Worm (Caenorhabditis elegans) whole organism, young adult: ENCODE results near the gene C34F6.7.
A peak's percentile ranks its signal among the peaks of the same experiment; 100 is the strongest.

Experiments
- B0019.2 ChIP-seq: fragments of 200-800 bp; sonication (Bioruptor generic); conservative IDR thresholded peaks from 2 replicates; pipeline ENCODE4 v1.3.6; 2022; ENCODE audit warnings: missing genetic modification reagents, missing genetic modification characterization, missing compliant biosample characterization
- B0035.1 ChIP-seq: sonication (generic microtip); optimal IDR thresholded peaks from 2 replicates; lab custom pipeline; 2016; ENCODE audit warnings: missing genetic modification characterization, mild to moderate bottlenecking, missing compliant biosample characterization, missing genotype, missing genetic modification reagents
- B0261.1 ChIP-seq: sonication (generic microtip); optimal IDR thresholded peaks from 2 replicates; lab custom pipeline; 2016; ENCODE audit warnings: mild to moderate bottlenecking, missing genetic modification characterization, moderate library complexity, missing compliant biosample characterization
- C17E4.6 ChIP-seq: fragments of 200-800 bp; sonication (Bioruptor generic); IDR thresholded peaks from 2 replicates; pipeline ENCODE4 v1.3.6; 2022; ENCODE audit warnings: missing genetic modification reagents, missing genetic modification characterization, missing compliant biosample characterization
- F33H1.4 ChIP-seq: fragments of 200-800 bp; sonication (Bioruptor generic); IDR thresholded peaks from 2 replicates; pipeline ENCODE4 v1.3.6; 2022; ENCODE audit warnings: missing genetic modification reagents, missing genetic modification characterization, missing compliant biosample characterization
- F49E8.2 ChIP-seq: sonication (generic microtip); optimal IDR thresholded peaks from 3 replicates; lab custom pipeline; 2017; ENCODE audit warnings: missing genetic modification characterization, mild to moderate bottlenecking, missing compliant biosample characterization, antibody characterized with exemption, moderate library complexity; ENCODE audit not compliant: insufficient read depth
- F55B11.4 ChIP-seq: sonication (generic microtip); optimal IDR thresholded peaks from 2 replicates; lab custom pipeline; 2016; ENCODE audit warnings: missing compliant biosample characterization, missing genetic modification characterization, borderline replicate concordance; ENCODE audit not compliant: insufficient read depth
- K11D2.4 ChIP-seq: fragments of 200-800 bp; sonication (Bioruptor generic); IDR thresholded peaks from 2 replicates; pipeline ENCODE4 v1.3.6; 2022; ENCODE audit warnings: missing genetic modification reagents, missing genetic modification characterization, missing compliant biosample characterization
- Y95B8A.8 ChIP-seq: fragments of 200-800 bp; sonication (Bioruptor generic); IDR thresholded peaks from 2 replicates; pipeline ENCODE4 v1.3.6; 2022; ENCODE audit warnings: missing genetic modification reagents, missing genetic modification characterization, missing compliant biosample characterization
- akir-1 ChIP-seq: fragments of 200-800 bp; sonication (Bioruptor generic); optimal IDR thresholded peaks from 2 replicates; lab custom pipeline; 2018; ENCODE audit warnings: mild to moderate bottlenecking, missing genetic modification characterization, moderate library complexity, missing compliant biosample characterization
- ama-1 ChIP-seq, 3 experiments: fragments of 150-350 bp in 1 of 3; sonication (generic microtip) in 2 of 3; optimal IDR thresholded peaks; 2 replicates each; lab custom pipeline; 2014 to 2018; ENCODE audit warnings: missing biosample characterization in 2 of 3, missing genetic modification characterization in 2 of 3, missing genetic modification reagents in 2 of 3
- atf-7 ChIP-seq: sonication (generic microtip); optimal IDR thresholded peaks from 2 replicates; lab custom pipeline; 2017; ENCODE audit warnings: mild to moderate bottlenecking, missing genetic modification characterization, missing compliant biosample characterization
- attf-6 ChIP-seq: fragments of 200-800 bp; sonication (Bioruptor generic); IDR thresholded peaks from 2 replicates; pipeline ENCODE4 v1.3.6; 2022; ENCODE audit warnings: missing genetic modification reagents, missing genetic modification characterization, missing compliant biosample characterization
- bed-2 ChIP-seq: fragments of 200-800 bp; sonication (Bioruptor generic); IDR thresholded peaks from 2 replicates; pipeline ENCODE4 v1.3.6; 2022; ENCODE audit warnings: missing genetic modification reagents, missing genetic modification characterization, missing compliant biosample characterization
- ccch-3 ChIP-seq: fragments of 200-800 bp; sonication (Bioruptor generic); optimal IDR thresholded peaks from 2 replicates; lab custom pipeline; 2018; ENCODE audit warnings: mild to moderate bottlenecking, missing genetic modification characterization, missing compliant biosample characterization
- ceh-100 ChIP-seq: fragments of 200-800 bp; sonication (Bioruptor generic); IDR thresholded peaks from 2 replicates; pipeline ENCODE4 v1.3.6; 2022; ENCODE audit warnings: missing genetic modification reagents, missing genetic modification characterization, missing compliant biosample characterization
- ceh-27 ChIP-seq: fragments of 200-800 bp; sonication (Bioruptor generic); optimal IDR thresholded peaks from 2 replicates; lab custom pipeline; 2018; ENCODE audit warnings: mild to moderate bottlenecking, missing genetic modification characterization, moderate library complexity, missing compliant biosample characterization
- dox-1 ChIP-seq: fragments of 200-800 bp; sonication (Bioruptor generic); IDR thresholded peaks from 2 replicates; pipeline ENCODE4 v1.3.6; 2022; ENCODE audit warnings: missing genetic modification reagents, missing genetic modification characterization, missing compliant biosample characterization
- fkh-3 ChIP-seq: sonication (generic microtip); optimal IDR thresholded peaks from 2 replicates; lab custom pipeline; 2016; ENCODE audit warnings: mild to moderate bottlenecking, missing genetic modification characterization, missing compliant biosample characterization
- gei-17 ChIP-seq: fragments of 200-800 bp; sonication (Bioruptor generic); optimal IDR thresholded peaks from 2 replicates; lab custom pipeline; 2018; ENCODE audit warnings: mild to moderate bottlenecking, missing genetic modification characterization, missing compliant biosample characterization
- lag-1 ChIP-seq: fragments of 200-800 bp; sonication (Bioruptor generic); IDR thresholded peaks from 2 replicates; pipeline ENCODE4 v1.3.6; 2022; ENCODE audit warnings: missing genetic modification reagents, missing genetic modification characterization, missing compliant biosample characterization
- let-526 ChIP-seq: fragments of 200-800 bp; sonication (Bioruptor generic); IDR thresholded peaks from 2 replicates; pipeline ENCODE4 v1.3.6; 2022; ENCODE audit warnings: missing genetic modification reagents, missing genetic modification characterization, missing compliant biosample characterization
- lin-26 ChIP-seq: fragments of 200-800 bp; sonication (Bioruptor generic); IDR thresholded peaks from 2 replicates; pipeline ENCODE4 v1.3.6; 2022; ENCODE audit warnings: missing genetic modification reagents, missing genetic modification characterization, missing compliant biosample characterization
- lin-35 ChIP-seq, 3 experiments: fragments of 150-350 bp in 2 of 3; sonication (generic microtip) in 1 of 3; optimal IDR thresholded peaks; 2 replicates each; lab custom pipeline; 2014 to 2018; ENCODE audit warnings: missing biosample characterization in 3 of 3, missing genetic modification characterization in 3 of 3, missing genetic modification reagents in 3 of 3
- lin-54 ChIP-seq: fragments of 200-800 bp; sonication (Bioruptor generic); optimal IDR thresholded peaks from 2 replicates; lab custom pipeline; 2018; ENCODE audit warnings: mild to moderate bottlenecking, missing genetic modification characterization, missing compliant biosample characterization
- madf-10 ChIP-seq: sonication (generic microtip); optimal IDR thresholded peaks from 2 replicates; lab custom pipeline; 2016; ENCODE audit warnings: mild to moderate bottlenecking, missing genetic modification characterization, missing compliant biosample characterization
- nhr-120 ChIP-seq: fragments of 200-800 bp; sonication (Bioruptor generic); IDR thresholded peaks from 2 replicates; pipeline ENCODE4 v1.3.6; 2022; ENCODE audit warnings: missing genetic modification characterization, missing compliant biosample characterization
- nhr-80 ChIP-seq: sonication (generic microtip); optimal IDR thresholded peaks from 2 replicates; lab custom pipeline; 2016; ENCODE audit warnings: missing genetic modification characterization, missing compliant biosample characterization
- nhr-90 ChIP-seq: sonication (generic microtip); optimal IDR thresholded peaks from 2 replicates; lab custom pipeline; 2016; ENCODE audit warnings: missing genotype, mild to moderate bottlenecking, missing genetic modification characterization, missing compliant biosample characterization
- pbrm-1 ChIP-seq: fragments of 200-800 bp; sonication (Bioruptor generic); IDR thresholded peaks from 2 replicates; pipeline ENCODE4 v1.3.6; 2022; ENCODE audit warnings: missing genetic modification reagents, missing genetic modification characterization, missing compliant biosample characterization
- repo-1 ChIP-seq: sonication (generic microtip); optimal IDR thresholded peaks from 2 replicates; lab custom pipeline; 2017; ENCODE audit warnings: mild to moderate bottlenecking, missing genetic modification characterization, missing compliant biosample characterization
- snpc-4 ChIP-seq, 5 experiments: fragments of 150-350 bp in 1 of 5; sonication (generic microtip) in 4 of 5; optimal IDR thresholded peaks; 2 replicates each; lab custom pipeline; 2014 to 2018; ENCODE audit warnings: missing genetic modification characterization in 5 of 5, missing biosample characterization in 3 of 5, antibody characterized with exemption in 2 of 5, mild to moderate bottlenecking in 2 of 5, missing compliant biosample characterization in 2 of 5, missing genotype in 2 of 5, moderate library complexity in 2 of 5, missing genetic modification reagents in 1 of 5
- sptf-2 ChIP-seq: fragments of 200-800 bp; sonication (Bioruptor generic); optimal IDR thresholded peaks from 2 replicates; lab custom pipeline; 2018; ENCODE audit warnings: mild to moderate bottlenecking, missing genetic modification characterization, missing compliant biosample characterization
- zfh-2 ChIP-seq: fragments of 200-800 bp; sonication (Bioruptor generic); conservative IDR thresholded peaks from 2 replicates; pipeline ENCODE4 v1.3.6; 2022; ENCODE audit warnings: missing genetic modification reagents, missing genetic modification characterization, missing compliant biosample characterization
- ztf-18 ChIP-seq: sonication (generic microtip); optimal IDR thresholded peaks from 2 replicates; lab custom pipeline; 2016; ENCODE audit warnings: missing genotype, mild to moderate bottlenecking, missing genetic modification characterization, missing compliant biosample characterization
- ztf-22 ChIP-seq: fragments of 200-800 bp; sonication (Bioruptor generic); optimal IDR thresholded peaks from 2 replicates; lab custom pipeline; 2018; ENCODE audit warnings: mild to moderate bottlenecking, missing genetic modification characterization, moderate library complexity, missing compliant biosample characterization
- ztf-25 ChIP-seq: fragments of 200-800 bp; sonication (Bioruptor generic); IDR thresholded peaks from 2 replicates; pipeline ENCODE4 v1.3.6; 2022; ENCODE audit warnings: missing genetic modification reagents, missing genetic modification characterization, missing compliant biosample characterization
- ztf-26 ChIP-seq: sonication (generic microtip); optimal IDR thresholded peaks from 2 replicates; lab custom pipeline; 2017; ENCODE audit warnings: missing genetic modification characterization, missing compliant biosample characterization
- ztf-3 ChIP-seq: fragments of 200-800 bp; sonication (Bioruptor generic); optimal IDR thresholded peaks from 2 replicates; lab custom pipeline; 2018; ENCODE audit warnings: mild to moderate bottlenecking, missing genetic modification characterization, missing compliant biosample characterization

C34F6.7 gene

DNA sequence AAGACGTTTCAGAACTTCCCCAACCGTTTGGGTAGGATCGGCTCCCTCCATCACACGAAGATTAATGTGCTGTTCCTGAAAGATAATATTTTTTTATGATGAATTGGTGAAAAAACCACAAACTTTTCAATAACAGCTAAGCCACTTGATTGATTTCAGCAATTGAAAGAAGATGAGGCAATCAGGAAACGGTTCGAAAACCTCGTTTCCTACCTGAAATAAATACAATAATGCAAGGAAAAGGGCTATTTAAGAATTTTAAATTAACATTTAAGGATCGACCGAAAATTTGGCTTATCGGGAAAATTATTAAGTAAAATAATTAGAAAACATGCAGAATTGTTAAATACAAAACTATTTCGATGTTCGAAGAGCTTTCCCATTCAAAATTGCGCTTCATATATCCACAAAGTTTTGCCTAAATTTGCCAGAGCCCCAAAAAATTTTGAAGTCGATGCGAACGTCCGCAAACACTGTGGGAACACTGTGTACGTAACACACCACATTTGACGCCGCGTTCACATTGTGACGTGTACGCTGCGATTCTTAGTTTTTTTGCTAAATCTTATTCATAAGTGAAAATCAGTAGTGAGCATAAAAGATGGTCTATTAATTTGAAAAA is 7.4 kb upstream of the C34F6.7 start, which contains the start of gene C34F6.9:
Gene C34F6.9, minus strand, starts transcription at position 51 of the 622 bp plus-strand sequence.
- no peak for TF ChIP-seq lin-54 (GFP tag; lab: Kevin White, UChicago)

DNA sequence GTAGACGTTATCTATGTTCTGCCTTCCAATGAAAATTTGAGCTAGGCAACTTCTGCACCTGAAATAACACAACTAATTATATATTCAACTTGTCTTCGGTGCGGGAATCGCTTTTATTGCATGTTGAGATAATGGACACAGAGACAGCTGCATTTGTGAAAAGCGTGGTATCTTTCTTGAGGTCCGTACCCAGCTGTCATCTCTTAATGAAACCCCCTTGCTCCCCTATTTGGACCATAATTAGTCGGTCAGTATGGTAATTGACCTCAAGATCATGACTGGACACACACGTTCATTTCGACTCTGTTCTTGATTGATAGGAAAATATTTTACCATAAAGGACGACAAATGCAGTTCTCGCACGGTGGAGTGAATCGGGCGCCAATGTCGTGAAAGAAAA is 3.9 kb downstream of the C34F6.7 start:
- TF ChIP-seq lag-1 (GFP tag; lab: Robert Waterston, UW) (no peak), C17E4.6 (GFP tag; lab: Robert Waterston, UW) (no peak), madf-10 (no peak), ztf-3 (GFP tag; lab: Kevin White, UChicago) (no peak), ztf-22 (GFP tag; lab: Kevin White, UChicago) (no peak), lin-35 (GFP tag; optimal IDR thresholded peaks at IDR 0.05; lab: Kevin White, UChicago) (no peak), F49E8.2 (tag; lab: Kevin White, UChicago) (no peak), fkh-3 (no peak), B0019.2 (GFP tag; lab: Robert Waterston, UW) (no peak), ceh-100 (GFP tag; lab: Robert Waterston, UW) (no peak), gei-17 (GFP tag; lab: Kevin White, UChicago) (no peak), nhr-120 (GFP tag; lab: Robert Waterston, UW) (no peak), let-526 (no peak), F55B11.4 (tag; lab: Kevin White, UChicago) (no peak), ccch-3 (GFP tag; lab: Kevin White, UChicago) (no peak)

- peak; percentile 55; the same call in 1 of the 2 replicates for TF ChIP-seq zfh-2 (GFP tag; lab: Robert Waterston, UW)
- no peak for TF ChIP-seq ama-1 (optimal IDR thresholded peaks at IDR 0.05; lab: Kevin White, UChicago)
- TF ChIP-seq ama-1 (GFP tag; optimal IDR thresholded peaks at IDR 0.05; lab: Kevin White, UChicago): no peak
- TF ChIP-seq madf-10: no peak
- 0 out of 2 replicates have a peak, but pooled peaks have one; percentile 26 for TF ChIP-seq dox-1 (GFP tag; lab: Robert Waterston, UW)
- TF ChIP-seq pbrm-1 (GFP tag; lab: Robert Waterston, UW): no peak
- TF ChIP-seq attf-6 (GFP tag; lab: Robert Waterston, UW): no peak
- TF ChIP-seq bed-2: no peak
These were observed 4.9 kb downstream of the C34F6.7 start for ce11 chrX:11210417-11210816.

DNA sequence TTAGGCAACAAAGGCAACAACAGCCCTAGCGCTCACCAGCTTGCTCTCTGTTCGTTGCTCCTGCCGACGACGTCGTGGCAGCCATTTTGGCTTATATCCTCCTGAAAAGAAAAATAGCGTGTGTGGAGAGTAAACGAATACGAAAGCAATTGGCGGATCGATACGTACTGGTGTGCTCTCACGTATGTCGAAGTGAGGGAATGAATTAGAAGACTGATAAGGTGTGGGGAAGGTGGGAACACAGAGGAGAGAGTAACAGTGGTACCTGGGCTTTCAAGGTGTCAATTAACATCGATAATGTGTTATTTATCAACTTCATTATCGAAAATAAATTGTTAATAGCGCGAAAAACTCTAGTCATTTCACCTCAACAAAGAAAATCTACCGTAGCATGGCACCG is 6.5 kb downstream of the C34F6.7 start, which contains the start of gene C34F6.5:
Gene C34F6.5, minus strand, starts transcription at position 101 of the 400 bp plus-strand sequence.
- TF ChIP-seq zfh-2 (GFP tag; lab: Robert Waterston, UW) (no peak), nhr-80 (tag; lab: Kevin White, UChicago) (peak; percentile 58), dox-1 (GFP tag; lab: Robert Waterston, UW) (0 out of 2 replicates have a peak, but pooled peaks have one; percentile 43)

DNA sequence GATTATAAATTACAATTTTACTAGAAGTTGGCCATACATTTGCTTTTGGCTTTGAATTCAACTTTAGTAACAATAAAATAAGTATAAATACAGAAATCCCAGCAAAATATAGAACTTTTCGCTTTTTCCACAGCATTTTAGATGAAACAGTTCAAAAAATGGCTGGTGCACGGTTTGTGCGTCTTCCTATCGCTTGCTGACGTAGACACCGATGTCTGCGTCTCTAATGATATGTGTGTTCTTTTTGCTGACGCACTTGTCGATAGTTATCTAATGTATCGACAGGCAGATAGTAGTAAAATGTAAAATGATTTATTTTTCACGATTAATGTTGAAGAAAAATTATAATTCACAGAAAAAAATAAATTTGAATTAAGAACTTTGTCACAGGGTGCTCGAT is 8.3 kb downstream of the C34F6.7 start, which contains the start of gene hst-2:
Gene hst-2, minus strand, starts transcription at position 203 of the 400 bp plus-strand sequence.
- peak; percentile 13 for TF ChIP-seq atf-7
- no peak for TF ChIP-seq Y95B8A.8 (GFP tag; lab: Robert Waterston, UW)
- no peak for TF ChIP-seq lag-1 (GFP tag; lab: Robert Waterston, UW)
- no peak for TF ChIP-seq attf-6 (GFP tag; lab: Robert Waterston, UW)
- TF ChIP-seq repo-1 (tag; lab: Kevin White, UChicago): peak; percentile 41
- TF ChIP-seq snpc-4 (GFP tag; optimal IDR thresholded peaks at IDR 0.05; lab: Kevin White, UChicago): no peak
- peak in 2 of 4 experiments; percentile 44 to 57 for TF ChIP-seq snpc-4 (tag; optimal IDR thresholded peaks at IDR 0.05; lab: Kevin White, UChicago)
- TF ChIP-seq F33H1.4 (GFP tag; lab: Robert Waterston, UW): no peak
- TF ChIP-seq K11D2.4 (GFP tag; lab: Robert Waterston, UW): peak; percentile 71
- no peak for TF ChIP-seq lin-26 (GFP tag; lab: Robert Waterston, UW)
- no peak for TF ChIP-seq ceh-27 (GFP tag; lab: Kevin White, UChicago)
- peak; percentile 32 for TF ChIP-seq B0035.1 (tag; lab: Kevin White, UChicago)
- no peak for TF ChIP-seq nhr-90 (tag; lab: Kevin White, UChicago)
- no peak for TF ChIP-seq sptf-2
- no peak for TF ChIP-seq B0261.1 (tag; lab: Kevin White, UChicago)
- no peak for TF ChIP-seq fkh-3
- peak; percentile 95 for TF ChIP-seq ztf-18 (tag; lab: Kevin White, UChicago)
- TF ChIP-seq ztf-26 (tag; lab: Kevin White, UChicago): peak; percentile 24
- no peak for TF ChIP-seq ztf-25 (GFP tag; lab: Robert Waterston, UW)
- no peak for TF ChIP-seq akir-1 (GFP tag; lab: Kevin White, UChicago)
- peak; percentile 48 for TF ChIP-seq lin-54 (GFP tag; lab: Kevin White, UChicago)
